Worm (Caenorhabditis elegans): ENCODE data around the gene C10C5.5.

- no peak for TF ChIP-seq skn-1 (tag; optimal IDR thresholded peaks at IDR 0.05)
- TF ChIP-seq unc-39 (tag; optimal IDR thresholded peaks at IDR 0.05): no peak
- TF ChIP-seq ztf-4 (tag; optimal IDR thresholded peaks at IDR 0.05): no peak
- TF ChIP-seq nhr-11 (tag; optimal IDR thresholded peaks at IDR 0.05): no peak
- no peak for TF ChIP-seq nhr-77 (tag; optimal IDR thresholded peaks at IDR 0.05)
Observed at ce11 chrIV:9335552-9336251, 45.5 kb upstream of the C10C5.5 start, which contains the start of the genes coa-4 and T20D3.14.

Data from whole organism, L2 larva.